Worm (Caenorhabditis elegans) whole organism, late embryonic: Measurements from ENCODE around the gene clec-140.

Experiments used
- C08G9.2 ChIP-seq: sonication (generic microtip); optimal IDR thresholded peaks from 2 replicates; lab custom pipeline; 2016; ENCODE audit warnings: mild to moderate bottlenecking, missing genetic modification characterization, moderate library complexity, missing compliant biosample characterization
- ama-1 ChIP-seq: fragments of 150-350 bp; optimal IDR thresholded peaks from 2 replicates; lab custom pipeline; 2014
- dmd-4 ChIP-seq: sonication (generic microtip); optimal IDR thresholded peaks from 2 replicates; lab custom pipeline; 2016; ENCODE audit warnings: borderline replicate concordance, missing genetic modification characterization, missing compliant biosample characterization
- elt-2 ChIP-seq: sonication (generic microtip); optimal IDR thresholded peaks from 2 replicates; lab custom pipeline; 2016; ENCODE audit warnings: missing genetic modification reagents, missing genetic modification characterization, missing compliant biosample characterization
- hlh-15 ChIP-seq: sonication (generic microtip); optimal IDR thresholded peaks from 2 replicates; lab custom pipeline; 2016; ENCODE audit warnings: missing genetic modification characterization, missing compliant biosample characterization
- hlh-30 ChIP-seq: sonication (generic microtip); optimal IDR thresholded peaks from 2 replicates; lab custom pipeline; 2017; ENCODE audit warnings: antibody characterized with exemption, missing genetic modification characterization, missing compliant biosample characterization; ENCODE audit not compliant: insufficient read depth
- nhr-11 ChIP-seq: fragments of 150-350 bp; optimal IDR thresholded peaks from 2 replicates; lab custom pipeline; 2014; ENCODE audit warnings: missing biosample characterization, missing genetic modification characterization
- pha-2 ChIP-seq: sonication (generic microtip); optimal IDR thresholded peaks from 2 replicates; lab custom pipeline; 2017; ENCODE audit warnings: mild to moderate bottlenecking, missing genetic modification characterization, missing compliant biosample characterization
- pha-4 ChIP-seq: fragments of 150-350 bp; optimal IDR thresholded peaks from 2 replicates; lab custom pipeline; 2018; ENCODE audit warnings: missing biosample characterization, missing genetic modification reagents, missing genetic modification characterization
- sox-2 ChIP-seq: fragments of 200-800 bp; sonication (Bioruptor generic); IDR thresholded peaks from 2 replicates; pipeline ENCODE4 v1.3.6; 2022; ENCODE audit warnings: missing genetic modification reagents, missing genetic modification characterization, missing compliant biosample characterization
- unc-3 ChIP-seq, 2 experiments: fragments of 200-800 bp in 1 of 2; sonication (Bioruptor generic) in 1 of 2; sonication (generic microtip) in 1 of 2; conservative IDR thresholded peaks in 1 of 2; optimal IDR thresholded peaks in 1 of 2; 2 replicates each; pipeline versions ENCODE4 v1.3.6 to Lab custom; 2016 to 2022; ENCODE audit warnings: missing compliant biosample characterization in 2 of 2, missing genetic modification characterization in 2 of 2, missing genetic modification reagents in 1 of 2
- unc-86 ChIP-seq: sonication (generic microtip); optimal IDR thresholded peaks from 2 replicates; lab custom pipeline; 2016; ENCODE audit warnings: missing genetic modification characterization, missing compliant biosample characterization
- ztf-16 ChIP-seq: sonication (generic microtip); optimal IDR thresholded peaks from 2 replicates; lab custom pipeline; 2017; ENCODE audit warnings: missing genetic modification characterization, missing compliant biosample characterization

- no peak for TF ChIP-seq hlh-15 (tag; lab: Kevin White, UChicago)
- no peak for TF ChIP-seq C08G9.2
- no peak for TF ChIP-seq ztf-16 (tag; lab: Kevin White, UChicago)
- TF ChIP-seq unc-3 (GFP tag; conservative IDR thresholded peaks at IDR 0.05; lab: Robert Waterston, UW): no peak
- TF ChIP-seq unc-3 (tag; optimal IDR thresholded peaks at IDR 0.05; lab: Kevin White, UChicago): no peak
- no peak for TF ChIP-seq hlh-30 (tag; lab: Kevin White, UChicago)
- no peak for TF ChIP-seq pha-4 (tag; lab: Kevin White, UChicago)
- no peak for TF ChIP-seq pha-2 (tag; lab: Kevin White, UChicago)
- no peak for TF ChIP-seq sox-2 (GFP tag; lab: Robert Waterston, UW)
- TF ChIP-seq nhr-11: no peak
- no peak for TF ChIP-seq dmd-4
- TF ChIP-seq ama-1 (lab: Kevin White, UChicago): no peak
- TF ChIP-seq unc-86: no peak
- no peak for TF ChIP-seq elt-2
Observed at ce11 chrII:4689477-4689876, 16.6 kb downstream of the clec-140 start, which contains the start of gene F10G7.12.
